Fruit fly (Drosophila melanogaster) whole organism, embryonic: ENCODE data around the gene Fbw5.

ENCODE experiments used
- Asciz ChIP-seq: fragments of 200-800 bp; sonication (Bioruptor generic); optimal IDR thresholded peaks from 2 replicates; lab custom pipeline; 2017; ENCODE audit warnings: missing biosample characterization, mild to moderate bottlenecking, missing genetic modification characterization, missing genetic modification reagents
- B-H1 ChIP-seq: fragments of 200-800 bp; sonication (Bioruptor generic); IDR thresholded peaks from 3 replicates; pipeline ENCODE4 v1.3.6; 2022; ENCODE audit warnings: missing biosample characterization, missing genetic modification characterization
- C15 ChIP-seq: fragments of 200-800 bp; sonication (Bioruptor generic); IDR thresholded peaks from 3 replicates; pipeline ENCODE4 v1.3.6; 2022; ENCODE audit warnings: missing biosample characterization, missing genetic modification characterization
- CG11398 ChIP-seq: fragments of 200-800 bp; sonication (Bioruptor generic); optimal IDR thresholded peaks from 2 replicates; lab custom pipeline; 2016; ENCODE audit warnings: missing biosample characterization, missing genetic modification characterization
- CG11560 ChIP-seq: fragments of 200-800 bp; sonication (Bioruptor generic); IDR thresholded peaks from 3 replicates; pipeline ENCODE4 v1.3.6; 2022; ENCODE audit warnings: missing biosample characterization, missing genetic modification characterization
- CG12236 ChIP-seq: fragments of 200-800 bp; sonication (Bioruptor generic); optimal IDR thresholded peaks from 2 replicates; lab custom pipeline; 2016; ENCODE audit warnings: missing biosample characterization, missing genetic modification characterization
- CG13775 ChIP-seq: fragments of 200-800 bp; sonication (Bioruptor generic); optimal IDR thresholded peaks from 3 replicates; lab custom pipeline; 2017; ENCODE audit warnings: missing biosample characterization, mild to moderate bottlenecking, missing genetic modification characterization
- CG17912 ChIP-seq: fragments of 200-800 bp; sonication (Bioruptor generic); optimal IDR thresholded peaks from 2 replicates; lab custom pipeline; 2018; ENCODE audit warnings: missing biosample characterization, mild to moderate bottlenecking, missing genetic modification characterization
- CG2678 ChIP-seq: fragments of 200-800 bp; sonication (Bioruptor generic); optimal IDR thresholded peaks from 3 replicates; lab custom pipeline; 2019; ENCODE audit warnings: missing biosample characterization, mild to moderate bottlenecking, missing genetic modification characterization, moderate library complexity
- CG2889 ChIP-seq: fragments of 200-800 bp; sonication (Bioruptor generic); IDR thresholded peaks from 3 replicates; pipeline ENCODE4 v1.3.6; 2022; ENCODE audit warnings: missing biosample characterization, missing genetic modification characterization
- CG32767 ChIP-seq: fragments of 200-800 bp; sonication (Bioruptor generic); IDR thresholded peaks from 2 replicates; pipeline ENCODE4 v1.3.6; 2022; ENCODE audit warnings: missing biosample characterization, missing genetic modification characterization
- CG43689 ChIP-seq: fragments of 200-800 bp; sonication (Bioruptor generic); IDR thresholded peaks from 2 replicates; pipeline ENCODE4 v1.3.6; 2022; ENCODE audit warnings: missing biosample characterization, missing genetic modification characterization
- CG4404 ChIP-seq: fragments of 200-800 bp; sonication (Bioruptor generic); IDR thresholded peaks from 2 replicates; pipeline ENCODE4 v1.3.6; 2022; ENCODE audit warnings: missing biosample characterization, missing genetic modification characterization
- CG4820 ChIP-seq: fragments of 200-800 bp; sonication (Bioruptor generic); optimal IDR thresholded peaks from 3 replicates; lab custom pipeline; 2016; ENCODE audit warnings: missing biosample characterization, missing genetic modification characterization
- CG5953 ChIP-seq: fragments of 200-800 bp; sonication (Bioruptor generic); IDR thresholded peaks from 2 replicates; pipeline ENCODE4 v1.3.6; 2022; ENCODE audit warnings: missing biosample characterization, missing genetic modification characterization
- CG6175 ChIP-seq: fragments of 200-800 bp; sonication (Bioruptor generic); IDR thresholded peaks from 3 replicates; pipeline ENCODE4 v1.3.6; 2022; ENCODE audit warnings: missing biosample characterization, missing genetic modification characterization
- CG7372 ChIP-seq: fragments of 200-800 bp; sonication (Bioruptor generic); IDR thresholded peaks from 2 replicates; pipeline ENCODE4 v1.3.6; 2022; ENCODE audit warnings: missing biosample characterization, missing genetic modification characterization
- CG7745 ChIP-seq: fragments of 200-800 bp; sonication (Bioruptor generic); optimal IDR thresholded peaks from 2 replicates; lab custom pipeline; 2018; ENCODE audit warnings: missing biosample characterization, mild to moderate bottlenecking, missing genetic modification characterization, moderate library complexity
- CG7963 ChIP-seq: fragments of 200-800 bp; sonication (Bioruptor generic); IDR thresholded peaks from 3 replicates; pipeline ENCODE4 v1.3.6; 2022; ENCODE audit warnings: missing biosample characterization, missing genetic modification characterization; ENCODE audit not compliant: partially characterized antibody
- D ChIP-seq, 2 experiments: fragments of 200-800 bp in 1 of 2; fragments of >200 bp in 1 of 2; sonication (Bioruptor generic) in 1 of 2; optimal IDR thresholded peaks; 2 replicates in 1 of 2; 3 replicates in 1 of 2; lab custom pipeline; 2017; ENCODE audit warnings: mild to moderate bottlenecking in 1 of 2, missing biosample characterization in 1 of 2, missing genetic modification characterization in 1 of 2, missing genetic modification reagents in 1 of 2
- Fer3 ChIP-seq: fragments of 200-800 bp; sonication (Bioruptor generic); optimal IDR thresholded peaks from 2 replicates; lab custom pipeline; 2018; ENCODE audit warnings: missing biosample characterization, mild to moderate bottlenecking, missing genetic modification characterization, moderate library complexity
- HLHmδ ChIP-seq: fragments of 200-800 bp; sonication (Bioruptor generic); optimal IDR thresholded peaks from 2 replicates; lab custom pipeline; 2018; ENCODE audit warnings: missing biosample characterization, mild to moderate bottlenecking, missing genetic modification characterization, moderate library complexity
- Hsf ChIP-seq: fragments of 200-800 bp; sonication (Bioruptor generic); optimal IDR thresholded peaks from 3 replicates; lab custom pipeline; 2016; ENCODE audit warnings: missing biosample characterization, missing genetic modification characterization
- Med ChIP-seq: fragments of 200-800 bp; sonication (Bioruptor generic); peaks from one replicate; lab custom pipeline; 2016; ENCODE audit warnings: missing biosample characterization, missing genetic modification characterization, mild to moderate bottlenecking, inconsistent platforms, moderate library complexity
- Neu2 ChIP-seq: fragments of 200-800 bp; sonication (Bioruptor generic); optimal IDR thresholded peaks from 3 replicates; lab custom pipeline; 2016; ENCODE audit warnings: missing biosample characterization, missing genetic modification characterization, borderline replicate concordance
- Nf-YA ChIP-seq: fragments of 200-800 bp; sonication (Bioruptor generic); IDR thresholded peaks from 2 replicates; pipeline ENCODE4 v1.3.6; 2022; ENCODE audit warnings: missing biosample characterization, missing genetic modification characterization
- Ravus ChIP-seq: fragments of 200-800 bp; sonication (Bioruptor generic); IDR thresholded peaks from 2 replicates; pipeline ENCODE4 v1.3.6; 2022; ENCODE audit warnings: missing biosample characterization, missing genetic modification characterization
- Spps ChIP-seq: fragments of 200-800 bp; sonication (Bioruptor generic); optimal IDR thresholded peaks from 2 replicates; lab custom pipeline; 2018; ENCODE audit warnings: missing biosample characterization, mild to moderate bottlenecking, missing genetic modification characterization
- Usf ChIP-seq: fragments of 200-800 bp; sonication (Bioruptor generic); optimal IDR thresholded peaks from 2 replicates; lab custom pipeline; 2017; ENCODE audit warnings: missing genotype, missing biosample characterization, missing genetic modification characterization
- ab ChIP-seq: fragments of 200-800 bp; sonication (Bioruptor generic); optimal IDR thresholded peaks from 2 replicates; lab custom pipeline; 2016; ENCODE audit warnings: missing biosample characterization, missing genetic modification characterization
- cas ChIP-seq: fragments of 200-800 bp; sonication (Bioruptor generic); IDR thresholded peaks from 2 replicates; pipeline ENCODE4 v1.3.6; 2022; ENCODE audit warnings: missing biosample characterization, missing genetic modification characterization
- dpn ChIP-seq, 2 experiments: fragments of 200-800 bp; sonication (Bioruptor generic); optimal IDR thresholded peaks; 3 replicates each; lab custom pipeline; 2016; ENCODE audit warnings: missing biosample characterization in 2 of 2, missing genetic modification characterization in 2 of 2
- fu2 ChIP-seq: fragments of 200-800 bp; sonication (Bioruptor generic); optimal IDR thresholded peaks from 2 replicates; lab custom pipeline; 2016; ENCODE audit warnings: missing biosample characterization, missing genetic modification characterization
- grn ChIP-seq: fragments of 200-800 bp; sonication (Bioruptor generic); optimal IDR thresholded peaks from 3 replicates; lab custom pipeline; 2017; ENCODE audit warnings: missing biosample characterization, missing genetic modification characterization
- kay ChIP-seq: fragments of 200-800 bp; sonication (Bioruptor generic); optimal IDR thresholded peaks from 2 replicates; lab custom pipeline; 2016; ENCODE audit warnings: missing biosample characterization, missing genetic modification characterization
- klu ChIP-seq: fragments of 200-800 bp; sonication (Bioruptor generic); IDR thresholded peaks from 2 replicates; pipeline ENCODE4 v1.3.6; 2022; ENCODE audit warnings: missing biosample characterization, missing genetic modification characterization
- luna ChIP-seq: fragments of 200-800 bp; sonication (Bioruptor generic); optimal IDR thresholded peaks from 2 replicates; lab custom pipeline; 2016; ENCODE audit warnings: missing biosample characterization, missing genetic modification characterization
- odd ChIP-seq: fragments of 200-800 bp; sonication (Bioruptor generic); optimal IDR thresholded peaks from 2 replicates; lab custom pipeline; 2017; ENCODE audit warnings: missing biosample characterization, mild to moderate bottlenecking, missing genetic modification characterization
- otp ChIP-seq: fragments of 200-800 bp; sonication (Bioruptor generic); IDR thresholded peaks from 3 replicates; pipeline ENCODE4, ENCODE4 v1.3.6; 2022; ENCODE audit warnings: missing biosample characterization, missing genetic modification characterization
- peb ChIP-seq: fragments of 200-800 bp; sonication (Bioruptor generic); IDR thresholded peaks from 2 replicates; pipeline ENCODE4 v1.3.6; 2022; ENCODE audit warnings: missing biosample characterization, missing genetic modification characterization
- pros ChIP-seq: fragments of 200-800 bp; sonication (Bioruptor generic); optimal IDR thresholded peaks from 3 replicates; lab custom pipeline; 2019; ENCODE audit warnings: missing biosample characterization, mild to moderate bottlenecking, missing genetic modification characterization, moderate library complexity
- pum ChIP-seq: fragments of 200-800 bp; sonication (Bioruptor generic); optimal IDR thresholded peaks from 2 replicates; lab custom pipeline; 2016; ENCODE audit warnings: missing biosample characterization, missing genetic modification characterization
- ro ChIP-seq: fragments of 200-800 bp; sonication (Bioruptor generic); IDR thresholded peaks from 2 replicates; pipeline ENCODE4 v1.3.6; 2022; ENCODE audit warnings: missing biosample characterization, missing genetic modification characterization
- sc ChIP-seq, 3 experiments: fragments of >200 bp in 2 of 3; fragments of 200-800 bp in 1 of 3; sonication (Bioruptor generic) in 1 of 3; optimal IDR thresholded peaks; 2 replicates in 2 of 3; 3 replicates in 1 of 3; lab custom pipeline; 2017; ENCODE audit warnings: mild to moderate bottlenecking in 1 of 3, missing biosample characterization in 1 of 3, missing genetic modification characterization in 1 of 3, missing genetic modification reagents in 1 of 3
- seq ChIP-seq: fragments of 200-800 bp; sonication (Bioruptor generic); IDR thresholded peaks from 2 replicates; pipeline ENCODE4 v1.3.6; 2022; ENCODE audit warnings: missing biosample characterization, missing genetic modification characterization
- shn ChIP-seq: fragments of 200-800 bp; sonication (Bioruptor generic); optimal IDR thresholded peaks from 3 replicates; lab custom pipeline; 2016; ENCODE audit warnings: missing biosample characterization, missing genetic modification characterization
- unc-4 ChIP-seq: fragments of 200-800 bp; sonication (Bioruptor generic); IDR thresholded peaks from 2 replicates; pipeline ENCODE4 v1.3.6; 2022; ENCODE audit warnings: missing biosample characterization, missing genetic modification characterization; ENCODE audit not compliant: partially characterized antibody
- wor ChIP-seq: fragments of 200-800 bp; sonication (Bioruptor generic); IDR thresholded peaks from 2 replicates; pipeline ENCODE4 v1.3.6; 2022; ENCODE audit warnings: missing biosample characterization, missing genetic modification characterization

The Fbw5 gene

DNA sequence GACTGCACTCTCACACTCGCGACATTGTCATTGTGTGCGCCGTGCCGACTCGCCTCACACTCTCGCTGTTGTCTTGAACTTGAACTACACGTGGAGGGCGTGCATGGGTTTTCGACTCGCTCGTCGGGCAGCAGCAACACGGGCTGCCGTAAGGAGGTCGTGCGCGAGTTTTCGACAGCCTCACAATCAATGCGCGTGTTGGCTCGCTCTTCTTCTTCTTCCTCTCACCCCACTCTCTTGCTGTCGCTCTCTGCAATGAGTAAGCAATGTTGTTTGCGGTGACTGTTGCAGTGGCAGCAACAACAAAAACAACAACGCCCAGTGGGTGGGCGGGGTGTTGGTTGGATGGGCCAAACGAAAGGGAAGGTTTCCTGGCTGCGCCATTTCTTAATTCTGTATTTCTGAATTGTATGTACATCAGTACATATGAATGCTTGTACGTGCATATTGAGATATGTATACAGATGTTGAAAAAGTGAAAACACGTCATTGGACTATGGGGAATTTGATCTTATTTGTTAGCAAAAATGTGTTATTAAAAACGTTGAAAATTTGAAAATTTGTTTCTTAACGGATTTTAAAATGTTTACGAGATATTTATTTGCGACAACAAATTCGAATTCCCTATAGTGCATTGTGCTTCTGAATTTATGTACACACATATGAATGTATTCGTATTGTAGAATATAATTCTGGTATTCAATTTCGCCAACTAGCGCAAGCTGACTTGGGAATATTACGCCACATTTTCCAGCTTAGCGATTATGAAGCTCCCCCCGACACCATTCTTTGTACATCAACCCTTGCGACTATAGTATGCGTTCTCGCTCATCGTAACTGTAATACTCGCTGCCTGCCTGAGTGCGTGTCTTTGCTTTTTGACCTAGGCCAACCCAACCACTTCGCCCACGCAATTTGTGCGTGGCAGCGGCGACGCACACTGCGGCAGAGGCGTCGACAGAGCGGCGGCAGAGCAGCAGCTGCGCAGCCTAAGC lies 22.9 kb upstream of the Fbw5 start:
- TF ChIP-seq Hsf (GFP tag; lab: Kevin White, UChicago) = no peak
- peak in 1 of 2 experiments; percentile 12 for TF ChIP-seq dpn (GFP tag; optimal IDR thresholded peaks at IDR 0.05; lab: Kevin White, UChicago)
- TF ChIP-seq CG2889 (GFP tag; lab: Robert Waterston, UW) = no peak
- TF ChIP-seq CG12236 (GFP tag; lab: Kevin White, UChicago) = no peak
- TF ChIP-seq CG11398 (GFP tag; lab: Kevin White, UChicago) = no peak
- TF ChIP-seq unc-4 (GFP tag; lab: Robert Waterston, UW) = 0 out of 2 replicates have a peak, but pooled peaks have one; percentile 38
- peak; percentile 30 for TF ChIP-seq CG2678
- no peak for TF ChIP-seq klu (GFP tag; lab: Robert Waterston, UW)
- TF ChIP-seq grn = peak; percentile 13
- TF ChIP-seq otp (GFP tag; lab: Robert Waterston, UW) = no peak; the same call in 2 of the 3 replicates
- peak; percentile 88 for TF ChIP-seq CG32767 (GFP tag; lab: Robert Waterston, UW)
- TF ChIP-seq sc (optimal IDR thresholded peaks at IDR 0.05; lab: Kevin White, UChicago) = no peak
- TF ChIP-seq sc (GFP tag; optimal IDR thresholded peaks at IDR 0.05; lab: Kevin White, UChicago) = peak; percentile 25
- TF ChIP-seq HLHmδ = peak; percentile 69
- peak; percentile 99 for TF ChIP-seq pros (GFP tag; lab: Kevin White, UChicago)
- TF ChIP-seq wor (GFP tag; lab: Robert Waterston, UW) = no peak
- peak; percentile 62; the same call in 1 of the 2 replicates for TF ChIP-seq seq (GFP tag; lab: Robert Waterston, UW)
- no peak for TF ChIP-seq Ravus (GFP tag; lab: Robert Waterston, UW)
- TF ChIP-seq CG6175 = peak; percentile 72; the same call in 1 of the 3 replicates
- TF ChIP-seq peb (GFP tag; lab: Robert Waterston, UW) = no peak
- peak; percentile 52 for TF ChIP-seq CG7745
- no peak for TF ChIP-seq CG4820 (GFP tag; lab: Kevin White, UChicago)
- TF ChIP-seq ro (GFP tag; lab: Robert Waterston, UW) = no peak
- no peak for TF ChIP-seq CG7963 (GFP tag; lab: Robert Waterston, UW)
- TF ChIP-seq CG11560 (tag; lab: Robert Waterston, UW) = no peak
- TF ChIP-seq D (optimal IDR thresholded peaks at IDR 0.05; lab: Kevin White, UChicago) = peak; percentile 84
- TF ChIP-seq D (GFP tag; optimal IDR thresholded peaks at IDR 0.05; lab: Kevin White, UChicago) = peak; percentile 31
- TF ChIP-seq CG4404 (GFP tag; lab: Robert Waterston, UW) = no peak
- TF ChIP-seq Neu2 (GFP tag; lab: Kevin White, UChicago) = no peak
- no peak for TF ChIP-seq fu2
- TF ChIP-seq CG7372 (GFP tag; lab: Robert Waterston, UW) = no peak
- TF ChIP-seq B-H1 = no peak
- TF ChIP-seq CG43689 (GFP tag; lab: Robert Waterston, UW) = no peak
- TF ChIP-seq pum (GFP tag; lab: Kevin White, UChicago) = no peak
- TF ChIP-seq Fer3 = no peak
- 0 out of 2 replicates have a peak, but pooled peaks have one; percentile 20 for TF ChIP-seq CG5953 (GFP tag; lab: Robert Waterston, UW)
- TF ChIP-seq cas (GFP tag; lab: Robert Waterston, UW) = no peak
- TF ChIP-seq Spps (tag; lab: Kevin White, UChicago) = no peak
- TF ChIP-seq Asciz (GFP tag; lab: Kevin White, UChicago) = peak; percentile 19
- TF ChIP-seq ab (GFP tag; lab: Kevin White, UChicago) = peak; percentile 73
- no peak for TF ChIP-seq odd (GFP tag; lab: Kevin White, UChicago)
- peak; percentile 18 for TF ChIP-seq CG13775 (GFP tag; lab: Kevin White, UChicago)
- TF ChIP-seq shn (GFP tag; lab: Kevin White, UChicago) = no peak
- TF ChIP-seq Usf (GFP tag; lab: Kevin White, UChicago) = peak; percentile 1
- TF ChIP-seq luna = no peak
- TF ChIP-seq Nf-YA (GFP tag; lab: Robert Waterston, UW) = no peak
- peak; percentile 93 for TF ChIP-seq kay (GFP tag; lab: Kevin White, UChicago)
- peak; percentile 43 for TF ChIP-seq CG17912 (GFP tag; lab: Kevin White, UChicago)
- TF ChIP-seq C15 (GFP tag; lab: Robert Waterston, UW) = no peak
- TF ChIP-seq Med = peak; percentile 97
